Worm (Caenorhabditis elegans) whole organism, late embryonic: Measurements from ENCODE around the gene atgp-2.

Experiments
- ceh-18 ChIP-seq: sonication (generic microtip); optimal IDR thresholded peaks from 2 replicates; lab custom pipeline; 2016; ENCODE audit warnings: missing genetic modification characterization, missing compliant biosample characterization
- ceh-48 ChIP-seq: sonication (generic microtip); optimal IDR thresholded peaks from 2 replicates; lab custom pipeline; 2016; ENCODE audit warnings: missing genetic modification characterization, inconsistent platforms, missing compliant biosample characterization
- ceh-9 ChIP-seq: sonication (generic microtip); optimal IDR thresholded peaks from 2 replicates; lab custom pipeline; 2016; ENCODE audit warnings: mild to moderate bottlenecking, missing genetic modification characterization, inconsistent platforms, missing compliant biosample characterization
- lin-11 ChIP-seq: fragments of 200-800 bp; sonication (Bioruptor generic); optimal IDR thresholded peaks from 2 replicates; lab custom pipeline; 2018; ENCODE audit warnings: mild to moderate bottlenecking, missing genetic modification characterization, missing compliant biosample characterization
- nhr-11 ChIP-seq: fragments of 150-350 bp; optimal IDR thresholded peaks from 2 replicates; lab custom pipeline; 2014; ENCODE audit warnings: missing biosample characterization, missing genetic modification characterization
- nhr-232 ChIP-seq: sonication (generic microtip); optimal IDR thresholded peaks from 2 replicates; lab custom pipeline; 2016; ENCODE audit warnings: missing genetic modification characterization, missing compliant biosample characterization
- odd-2 ChIP-seq: sonication (generic microtip); optimal IDR thresholded peaks from 2 replicates; lab custom pipeline; 2017; ENCODE audit warnings: antibody characterized with exemption, mild to moderate bottlenecking, missing genetic modification characterization, missing compliant biosample characterization
- ztf-16 ChIP-seq: sonication (generic microtip); optimal IDR thresholded peaks from 2 replicates; lab custom pipeline; 2017; ENCODE audit warnings: missing genetic modification characterization, missing compliant biosample characterization

Gene atgp-2

ce11 chrII:14592629-14593028, 51.3 kb downstream of the atgp-2 start:
- TF ChIP-seq ceh-18 (tag; lab: Kevin White, UChicago), result no peak
- no peak for TF ChIP-seq ztf-16 (tag; lab: Kevin White, UChicago)

- TF ChIP-seq nhr-11 (no peak), odd-2 (tag; lab: Kevin White, UChicago) (no peak), nhr-232 (tag; lab: Kevin White, UChicago) (no peak), ceh-48 (no peak), ceh-9 (tag; lab: Kevin White, UChicago) (no peak), lin-11 (tag; lab: Kevin White, UChicago) (no peak)
Observed at ce11 chrII:14591699-14592098, 52.2 kb downstream of the atgp-2 start, which contains the start of gene C01G12.7. C01G12.7 (minus strand) TSS chrII:14591893.
